Worm (Caenorhabditis elegans): ENCODE data around the gene C25E10.8.

Gene C25E10.8

DNA sequence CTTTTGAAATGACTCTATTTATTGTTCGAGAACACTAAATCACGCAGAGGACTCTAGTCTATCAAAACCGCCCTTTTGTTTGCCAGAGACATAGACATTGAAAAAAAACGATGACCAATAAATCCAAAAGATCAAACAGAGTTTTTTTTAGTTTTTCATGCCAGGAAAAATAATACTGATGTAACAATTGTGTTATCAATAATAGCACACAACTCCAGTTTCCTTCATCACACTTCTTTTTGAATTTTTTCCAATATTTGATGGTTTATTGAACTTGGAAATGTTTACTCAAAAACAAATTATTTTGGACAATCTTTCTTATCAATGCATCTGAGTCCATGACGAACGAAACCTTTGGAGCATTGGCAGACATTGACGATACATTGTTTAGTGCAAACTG is at the start of gene C25E10.8:
TSS of gene C25E10.8 (minus strand) at position 101 of the 400 bp plus-strand sequence.
- TF ChIP-seq unc-130 (GFP tag; optimal IDR thresholded peaks at IDR 0.05), result no peak
- TF ChIP-seq Y105C5A.15 (GFP tag; IDR thresholded peaks at IDR 0.05), result no peak
- no peak for TF ChIP-seq ama-1 (optimal IDR thresholded peaks at IDR 0.05)
- no peak for TF ChIP-seq lin-39 (tag; optimal IDR thresholded peaks at IDR 0.05)
- TF ChIP-seq pqm-1 (tag; optimal IDR thresholded peaks at IDR 0.05), result no peak
- TF ChIP-seq set-16 (GFP tag; IDR thresholded peaks at IDR 0.05), result no peak
- no peak for TF ChIP-seq ZK546.5 (tag; optimal IDR thresholded peaks at IDR 0.05)
- TF ChIP-seq Y75B8A.6 (GFP tag; IDR thresholded peaks at IDR 0.05), result no peak
- no peak for TF ChIP-seq duxl-1 (tag; optimal IDR thresholded peaks at IDR 0.05; ENCODE audit: poor library complexity)
- TF ChIP-seq nhr-111 (GFP tag; optimal IDR thresholded peaks at IDR 0.05), result no peak
- no peak for TF ChIP-seq dmd-9 (GFP tag; IDR thresholded peaks at IDR 0.05)
- TF ChIP-seq nhr-41 (GFP tag; IDR thresholded peaks at IDR 0.05), result no peak

DNA sequence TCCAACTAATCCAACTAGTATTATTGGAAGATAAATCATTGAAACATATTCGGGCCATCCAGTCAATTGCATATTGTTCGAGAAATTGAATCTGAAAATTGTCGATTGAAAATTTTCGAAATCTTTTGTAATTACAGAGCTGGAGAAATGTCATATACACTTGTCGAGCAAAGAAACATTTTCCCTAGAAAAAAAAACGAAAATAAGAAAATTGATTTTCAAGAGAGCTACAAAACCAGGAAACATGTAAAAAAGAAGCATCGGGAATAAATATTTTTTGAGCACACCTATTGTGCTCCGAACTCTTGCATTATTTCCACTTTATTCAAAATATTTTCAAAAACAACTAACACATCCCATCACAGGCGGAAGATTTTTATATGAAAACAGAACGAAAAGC is 47.2 kb upstream of the C25E10.8 start, which contains the start of gene frpr-6:
TSS of gene frpr-6 (minus strand) at position 101 of the 400 bp plus-strand sequence.
- TF ChIP-seq T26A8.4 (GFP tag; IDR thresholded peaks at IDR 0.05), result no peak
- no peak for TF ChIP-seq php-3 (GFP tag; IDR thresholded peaks at IDR 0.05)

DNA sequence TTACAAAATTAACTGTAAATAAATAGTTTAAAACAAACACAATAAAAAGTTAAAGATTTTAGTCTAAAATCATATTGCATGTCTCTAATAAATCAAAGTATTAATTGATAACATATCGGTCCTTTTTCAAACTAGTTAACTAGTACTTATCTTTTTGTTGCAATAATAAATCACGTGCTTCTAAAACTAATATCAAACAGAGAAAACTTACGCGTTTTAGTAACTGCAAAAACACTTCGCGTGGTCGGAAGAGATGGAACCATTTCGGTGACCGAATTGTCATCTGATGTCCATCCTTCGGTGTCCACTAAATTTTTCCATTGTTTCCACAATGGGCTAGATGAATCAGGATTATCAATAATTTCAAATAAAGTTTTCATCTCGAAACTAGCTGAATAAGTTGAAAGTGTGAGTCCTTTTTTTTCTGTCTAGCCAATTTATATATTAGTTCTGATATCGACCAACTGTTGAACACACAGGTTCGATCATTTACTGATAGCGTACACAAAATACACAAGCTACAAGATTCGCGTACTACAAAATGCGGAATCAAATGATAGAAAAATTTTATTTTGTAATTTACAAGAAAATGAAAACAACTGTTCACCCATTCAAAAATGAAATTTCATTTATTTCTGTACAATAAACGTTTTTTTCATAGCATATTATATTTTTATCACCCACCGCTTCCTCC is 44.6 kb upstream of the C25E10.8 start, which contains the start of gene F21C10.9:
TSS of gene F21C10.9 (minus strand) at position 417 of the 694 bp plus-strand sequence.
- TF ChIP-seq gei-8 (GFP tag; optimal IDR thresholded peaks at IDR 0.05), result no peak
- no peak for TF ChIP-seq mxl-2 (GFP tag; conservative IDR thresholded peaks at IDR 0.05)
- no peak for TF ChIP-seq arid-1 (GFP tag; conservative IDR thresholded peaks at IDR 0.05)
- no peak for TF ChIP-seq lin-13 (GFP tag; optimal IDR thresholded peaks at IDR 0.05)
- TF ChIP-seq hlh-30 (tag; optimal IDR thresholded peaks at IDR 0.05; ENCODE audit: insufficient read depth), result peak; percentile 51
- no peak for TF ChIP-seq lin-38 (GFP tag; IDR thresholded peaks at IDR 0.05)
- TF ChIP-seq nhr-42 (GFP tag; IDR thresholded peaks at IDR 0.05), result no peak
- TF ChIP-seq hlh-11 (tag; optimal IDR thresholded peaks at IDR 0.05), result no peak
- no peak for TF ChIP-seq lir-3 (tag; optimal IDR thresholded peaks at IDR 0.05)
- TF ChIP-seq nhr-28 (tag; optimal IDR thresholded peaks at IDR 0.05), result peak; percentile 94
- TF ChIP-seq mep-1 (tag; optimal IDR thresholded peaks at IDR 0.05), result no peak
- no peak for TF ChIP-seq nhr-11 (tag; optimal IDR thresholded peaks at IDR 0.05)
- TF ChIP-seq dmd-6 (GFP tag; IDR thresholded peaks at IDR 0.05), result peak; percentile 12; the same call in 1 of the 2 replicates

- no peak for TF ChIP-seq tra-1 (GFP tag; IDR thresholded peaks at IDR 0.05)
- peak; percentile 0 for TF ChIP-seq mep-1 (tag; optimal IDR thresholded peaks at IDR 0.05)
- peak; percentile 39; the same call in 1 of the 2 replicates for TF ChIP-seq lin-38 (GFP tag; IDR thresholded peaks at IDR 0.05)
- no peak for TF ChIP-seq pha-4 (GFP tag; IDR thresholded peaks at IDR 0.05)
- TF ChIP-seq pha-4 (tag; optimal IDR thresholded peaks at IDR 0.05), result no peak
- TF ChIP-seq F49E8.2 (tag; optimal IDR thresholded peaks at IDR 0.05; ENCODE audit: borderline replicate concordance), result no peak
- TF ChIP-seq set-16 (GFP tag; IDR thresholded peaks at IDR 0.05), result no peak
- peak; percentile 24 for TF ChIP-seq aha-1 (tag)
- TF ChIP-seq T26A8.4 (GFP tag; IDR thresholded peaks at IDR 0.05), result peak; percentile 18; the same call in 1 of the 2 replicates
- TF ChIP-seq nhr-41 (GFP tag; IDR thresholded peaks at IDR 0.05), result no peak
- TF ChIP-seq unc-130 (GFP tag; optimal IDR thresholded peaks at IDR 0.05), result no peak
- TF ChIP-seq ama-1 (optimal IDR thresholded peaks at IDR 0.05), result peak; percentile 17
- peak; percentile 63; the same call in 1 of the 2 replicates for TF ChIP-seq zfp-3 (GFP tag; conservative IDR thresholded peaks at IDR 0.05)
- TF ChIP-seq snpc-4 (tag; optimal IDR thresholded peaks at IDR 0.05), result no peak
- TF ChIP-seq zip-11 (GFP tag; IDR thresholded peaks at IDR 0.05), result no peak
- no peak for TF ChIP-seq F37D6.2 (tag; optimal IDR thresholded peaks at IDR 0.05)
- no peak for TF ChIP-seq egl-27 (tag; optimal IDR thresholded peaks at IDR 0.05)
- TF ChIP-seq lim-7 (GFP tag; IDR thresholded peaks at IDR 0.05), result no peak
- TF ChIP-seq spr-1 (tag; optimal IDR thresholded peaks at IDR 0.05), result no peak
- TF ChIP-seq php-3 (GFP tag; IDR thresholded peaks at IDR 0.05), result peak; percentile 17; the same call in 1 of the 2 replicates
Measured at ce11 chrV:9097213-9097612, 43.3 kb upstream of the C25E10.8 start.
